Worm (Caenorhabditis elegans): ENCODE data around the gene F32D8.15.

The F32D8.15 gene

DNA sequence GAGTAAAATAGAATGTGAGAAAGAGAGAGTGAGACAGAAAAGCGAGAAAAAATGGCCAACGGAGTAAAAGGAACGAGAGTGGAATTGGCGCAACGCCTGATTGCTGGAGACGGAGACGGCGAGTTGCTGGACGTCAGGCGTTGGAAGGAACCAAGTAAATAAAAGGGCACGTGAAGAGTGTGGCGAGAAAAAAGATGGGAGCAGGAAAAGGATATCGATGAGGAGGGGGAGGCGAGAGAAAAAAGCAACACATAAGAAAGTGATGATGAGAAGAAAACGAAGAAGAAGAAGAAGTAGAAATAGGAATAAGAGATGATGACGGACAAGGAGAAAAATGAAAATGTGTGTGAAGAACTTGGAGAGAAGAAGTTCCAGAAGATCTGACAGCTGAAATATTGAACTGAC lies 32.4 kb upstream of the F32D8.15 start:
- peak; percentile 81 for TF ChIP-seq nhr-19 (GFP tag; conservative IDR thresholded peaks at IDR 0.05)
- TF ChIP-seq swsn-7 (tag; optimal IDR thresholded peaks at IDR 0.05) = peak; percentile 84
- no peak for TF ChIP-seq unc-98 (GFP tag; IDR thresholded peaks at IDR 0.05)
- TF ChIP-seq dsc-1 (tag; optimal IDR thresholded peaks at IDR 0.05) = peak; percentile 81
- TF ChIP-seq rnt-1 (tag; optimal IDR thresholded peaks at IDR 0.05) = peak; percentile 81
- TF ChIP-seq F16B12.6 (tag; optimal IDR thresholded peaks at IDR 0.05) = no peak
- peak; percentile 56 for TF ChIP-seq pax-3 (tag; optimal IDR thresholded peaks at IDR 0.05)
- peak; percentile 71 to 72 for TF ChIP-seq efl-1 (optimal IDR thresholded peaks at IDR 0.05)
- TF ChIP-seq efl-1 (GFP tag; optimal IDR thresholded peaks at IDR 0.05 in 1 of 2) = peak; percentile 38 to 88
- TF ChIP-seq lin-35 (GFP tag; optimal IDR thresholded peaks at IDR 0.05) = peak; percentile 60 to 72
- no peak for TF ChIP-seq zag-1 (tag; optimal IDR thresholded peaks at IDR 0.05)
- peak; percentile 56 for TF ChIP-seq skn-1 (tag; optimal IDR thresholded peaks at IDR 0.05)
- TF ChIP-seq pag-3 (tag; optimal IDR thresholded peaks at IDR 0.05; ENCODE audit: borderline replicate concordance, insufficient read depth) = peak; percentile 72
- TF ChIP-seq tlp-1 (tag; optimal IDR thresholded peaks at IDR 0.05) = no peak
- TF ChIP-seq nhr-76 (tag; optimal IDR thresholded peaks at IDR 0.05) = no peak
- TF ChIP-seq snu-23 (GFP tag; optimal IDR thresholded peaks at IDR 0.05) = peak; percentile 93
- peak in 2 of 6 experiments; percentile 18 to 39 for TF ChIP-seq elt-3 (tag; optimal IDR thresholded peaks at IDR 0.05)
- TF ChIP-seq elt-2 (tag; optimal IDR thresholded peaks at IDR 0.05) = no peak
- TF ChIP-seq lin-39 (tag; optimal IDR thresholded peaks at IDR 0.05) = no peak
- peak; percentile 92 for TF ChIP-seq mep-1 (tag; optimal IDR thresholded peaks at IDR 0.05)
- TF ChIP-seq aly-2 (tag; optimal IDR thresholded peaks at IDR 0.05) = no peak
- peak; percentile 55 for TF ChIP-seq sup-37 (GFP tag; optimal IDR thresholded peaks at IDR 0.05)
- TF ChIP-seq ztf-4 (tag; optimal IDR thresholded peaks at IDR 0.05) = peak; percentile 68
- peak; percentile 78 for TF ChIP-seq fos-1 (tag; optimal IDR thresholded peaks at IDR 0.05)
- no peak for TF ChIP-seq fkh-4 (tag; optimal IDR thresholded peaks at IDR 0.05; ENCODE audit: borderline replicate concordance)
- TF ChIP-seq ama-1 (optimal IDR thresholded peaks at IDR 0.05) = no peak
- TF ChIP-seq isw-1 (GFP tag; IDR thresholded peaks at IDR 0.05) = peak; percentile 71
- no peak for TF ChIP-seq alr-1 (tag; optimal IDR thresholded peaks at IDR 0.05; ENCODE audit: borderline replicate concordance)
- peak; percentile 88 for TF ChIP-seq nhr-47 (tag; optimal IDR thresholded peaks at IDR 0.05)
- TF ChIP-seq ceh-88 (GFP tag; IDR thresholded peaks at IDR 0.05) = 0 out of 2 replicates have a peak, but pooled peaks have one; percentile 7
- no peak for TF ChIP-seq hlh-17 (GFP tag; optimal IDR thresholded peaks at IDR 0.05; ENCODE audit: borderline replicate concordance)
- peak; percentile 73 to 84 for TF ChIP-seq lsy-2 (tag; optimal IDR thresholded peaks at IDR 0.05)
- no peak for TF ChIP-seq efl-3 (GFP tag; optimal IDR thresholded peaks at IDR 0.05)
- peak; percentile 97 for TF ChIP-seq nhr-71 (tag; optimal IDR thresholded peaks at IDR 0.05)
- peak; percentile 51; the same call in 1 of the 2 replicates for TF ChIP-seq mab-9 (GFP tag; IDR thresholded peaks at IDR 0.05)
- TF ChIP-seq nhr-85 (tag) = peak; percentile 95
- TF ChIP-seq unc-30 (tag; optimal IDR thresholded peaks at IDR 0.05) = no peak
- TF ChIP-seq fkh-8 (tag; optimal IDR thresholded peaks at IDR 0.05) = peak; percentile 89
- TF ChIP-seq tbx-2 (tag; optimal IDR thresholded peaks at IDR 0.05) = peak; percentile 90
- no peak for TF ChIP-seq ceh-63 (GFP tag; optimal IDR thresholded peaks at IDR 0.05)
- TF ChIP-seq ets-5 (GFP tag; IDR thresholded peaks at IDR 0.05) = no peak
- TF ChIP-seq lir-3 (tag; optimal IDR thresholded peaks at IDR 0.05; ENCODE audit: poor library complexity) = no peak
- peak; percentile 57 for TF ChIP-seq sox-4 (tag; optimal IDR thresholded peaks at IDR 0.05)
- TF ChIP-seq nhr-28 (tag; optimal IDR thresholded peaks at IDR 0.05) = no peak
- peak; percentile 89 for TF ChIP-seq egl-13 (tag; optimal IDR thresholded peaks at IDR 0.05)
- peak; percentile 44 for TF ChIP-seq C16A3.4 (tag; optimal IDR thresholded peaks at IDR 0.05)
- no peak for TF ChIP-seq Y116A8C.19 (tag; optimal IDR thresholded peaks at IDR 0.05; ENCODE audit: borderline replicate concordance)
- no peak for TF ChIP-seq unc-62 (GFP tag; optimal IDR thresholded peaks at IDR 0.05)
- no peak for TF ChIP-seq nhr-12 (tag; optimal IDR thresholded peaks at IDR 0.05)
- TF ChIP-seq hlh-4 (tag; optimal IDR thresholded peaks at IDR 0.05) = no peak
- TF ChIP-seq xbp-1 (tag; optimal IDR thresholded peaks at IDR 0.05) = peak; percentile 70
- no peak for TF ChIP-seq grh-1 (GFP tag; IDR thresholded peaks at IDR 0.05)
- no peak for TF ChIP-seq ceh-90 (tag; optimal IDR thresholded peaks at IDR 0.05)
- TF ChIP-seq lin-13 (GFP tag; optimal IDR thresholded peaks at IDR 0.05) = peak; percentile 73
